Fruit fly (Drosophila melanogaster) whole organism, prepupa: ENCODE data around the gene Nse4.

Source experiments
- Blimp-1 ChIP-seq: fragments of 200-800 bp; sonication (Bioruptor generic); optimal IDR thresholded peaks from 3 replicates; lab custom pipeline; 2017; ENCODE audit warnings: missing biosample characterization, missing genetic modification characterization, mild to moderate bottlenecking, moderate library complexity, missing genetic modification reagents
- CG16779 ChIP-seq: fragments of 200-800 bp; sonication (Bioruptor generic); optimal IDR thresholded peaks from 3 replicates; lab custom pipeline; 2017; ENCODE audit warnings: missing biosample characterization, mild to moderate bottlenecking, missing genetic modification characterization
- CG4318 ChIP-seq: fragments of 200-800 bp; sonication (Bioruptor generic); optimal IDR thresholded peaks from 3 replicates; lab custom pipeline; 2017; ENCODE audit warnings: missing biosample characterization, mild to moderate bottlenecking, missing genetic modification characterization
- CG6163 ChIP-seq: fragments of 200-800 bp; sonication (Bioruptor generic); IDR thresholded peaks from 3 replicates; pipeline ENCODE4 v1.3.6; 2022; ENCODE audit warnings: missing biosample characterization, missing genetic modification characterization
- Eip78C ChIP-seq: fragments of 200-800 bp; sonication (Bioruptor generic); peaks from one replicate; lab custom pipeline; 2016; ENCODE audit warnings: missing biosample characterization, missing genetic modification characterization
- Eip93F ChIP-seq: fragments of 200-800 bp; sonication (Bioruptor generic); optimal IDR thresholded peaks from 2 replicates; lab custom pipeline; 2016; ENCODE audit warnings: missing biosample characterization, mild to moderate bottlenecking, missing genetic modification characterization

- TF ChIP-seq Blimp-1 = no peak
- no peak for TF ChIP-seq Eip93F (GFP tag; lab: Kevin White, UChicago)
- TF ChIP-seq Eip78C (GFP tag; lab: Kevin White, UChicago) = no peak
- no peak for TF ChIP-seq CG6163 (GFP tag; lab: Robert Waterston, UW)
- TF ChIP-seq CG16779 (tag; lab: Kevin White, UChicago) = no peak
- no peak for TF ChIP-seq CG4318 (GFP tag; lab: Kevin White, UChicago)
Measured at dm6 chr2L:10452296-10452695, 13.1 kb downstream of the Nse4 start, which contains the start of gene ppk10.
